Worm (Caenorhabditis elegans) whole organism, L2 larva: ENCODE data around the gene nhr-199.

Experiments used
- C34F6.9 ChIP-seq: fragments of 150-350 bp; optimal IDR thresholded peaks from 2 replicates; lab custom pipeline; 2014; ENCODE audit warnings: missing biosample characterization, missing genetic modification characterization
- F13H6.1 ChIP-seq: sonication (generic microtip); optimal IDR thresholded peaks from 2 replicates; lab custom pipeline; 2016; ENCODE audit warnings: missing genetic modification characterization, missing compliant biosample characterization
- ZK546.5 ChIP-seq: sonication (generic microtip); optimal IDR thresholded peaks from 2 replicates; lab custom pipeline; 2017; ENCODE audit warnings: missing biosample characterization, missing genetic modification characterization
- alr-1 ChIP-seq: fragments of 150-350 bp; optimal IDR thresholded peaks from 2 replicates; lab custom pipeline; 2014; ENCODE audit warnings: missing biosample characterization, missing genetic modification characterization
- aly-2 ChIP-seq: fragments of 150-350 bp; optimal IDR thresholded peaks from 2 replicates; lab custom pipeline; 2014; ENCODE audit warnings: missing biosample characterization, missing genetic modification characterization
- ama-1 ChIP-seq: fragments of 150-350 bp; optimal IDR thresholded peaks from 2 replicates; lab custom pipeline; 2018; ENCODE audit warnings: inconsistent platforms
- blmp-1 ChIP-seq: sonication (generic microtip); optimal IDR thresholded peaks from 2 replicates; lab custom pipeline; 2017; ENCODE audit warnings: missing genetic modification characterization, mild to moderate bottlenecking, missing compliant biosample characterization, antibody characterized with exemption, moderate library complexity; ENCODE audit not compliant: insufficient read depth
- crh-2 ChIP-seq: sonication (generic microtip); optimal IDR thresholded peaks from 2 replicates; lab custom pipeline; 2017; ENCODE audit warnings: missing biosample characterization, missing genetic modification characterization
- dmd-4 ChIP-seq: sonication (generic microtip); optimal IDR thresholded peaks from 2 replicates; lab custom pipeline; 2017; ENCODE audit warnings: missing biosample characterization, missing genetic modification characterization
- egl-27 ChIP-seq: sonication (generic microtip); optimal IDR thresholded peaks from 3 replicates; lab custom pipeline; 2017; ENCODE audit warnings: missing biosample characterization, missing genetic modification reagents, missing genetic modification characterization
- elt-1 ChIP-seq: fragments of 150-350 bp; optimal IDR thresholded peaks from 2 replicates; lab custom pipeline; 2014; ENCODE audit warnings: missing biosample characterization, missing genetic modification characterization
- gmeb-1 ChIP-seq: fragments of 150-350 bp; optimal IDR thresholded peaks from 2 replicates; lab custom pipeline; 2014; ENCODE audit warnings: missing biosample characterization, missing genetic modification characterization
- lin-13 ChIP-seq: fragments of 150-350 bp; optimal IDR thresholded peaks from 2 replicates; lab custom pipeline; 2014; ENCODE audit warnings: missing biosample characterization, missing genetic modification reagents, missing genetic modification characterization
- lsy-2 ChIP-seq, 2 experiments: fragments of 150-350 bp in 1 of 2; sonication (generic microtip) in 1 of 2; optimal IDR thresholded peaks; 2 replicates each; lab custom pipeline; 2014 to 2017; ENCODE audit warnings: missing biosample characterization in 2 of 2, missing genetic modification characterization in 2 of 2
- mbf-1 ChIP-seq: sonication (generic microtip); optimal IDR thresholded peaks from 2 replicates; lab custom pipeline; 2017; ENCODE audit warnings: missing biosample characterization, missing genetic modification characterization
- mdl-1 ChIP-seq, 2 experiments: fragments of 150-350 bp in 1 of 2; sonication (generic microtip) in 1 of 2; optimal IDR thresholded peaks; 2 replicates each; lab custom pipeline; 2017; ENCODE audit warnings: missing biosample characterization in 2 of 2, missing genetic modification characterization in 2 of 2
- nhr-10 ChIP-seq: sonication (generic microtip); optimal IDR thresholded peaks from 2 replicates; lab custom pipeline; 2017; ENCODE audit warnings: missing biosample characterization, missing genetic modification characterization
- nhr-11 ChIP-seq: fragments of 150-350 bp; optimal IDR thresholded peaks from 2 replicates; lab custom pipeline; 2014; ENCODE audit warnings: missing biosample characterization, missing genetic modification characterization
- nhr-21 ChIP-seq: fragments of 150-350 bp; optimal IDR thresholded peaks from 2 replicates; lab custom pipeline; 2014; ENCODE audit warnings: missing biosample characterization, missing genetic modification characterization
- nhr-23 ChIP-seq: fragments of 150-350 bp; optimal IDR thresholded peaks from 2 replicates; lab custom pipeline; 2014; ENCODE audit warnings: missing biosample characterization, missing genetic modification reagents, missing genetic modification characterization
- nhr-237 ChIP-seq: fragments of 150-350 bp; optimal IDR thresholded peaks from 2 replicates; lab custom pipeline; 2014; ENCODE audit warnings: missing biosample characterization, missing genetic modification characterization
- nhr-25 ChIP-seq: fragments of 150-350 bp; sonication (generic microtip); optimal IDR thresholded peaks from 3 replicates; lab custom pipeline; 2014; ENCODE audit warnings: missing biosample characterization, missing genetic modification characterization
- nhr-6 ChIP-seq: fragments of 150-350 bp; optimal IDR thresholded peaks from 2 replicates; lab custom pipeline; 2014; ENCODE audit warnings: missing biosample characterization, missing genetic modification characterization
- peb-1 ChIP-seq: fragments of 150-350 bp; optimal IDR thresholded peaks from 2 replicates; lab custom pipeline; 2014; ENCODE audit warnings: missing biosample characterization, missing genetic modification characterization
- skn-1 ChIP-seq: sonication (generic microtip); optimal IDR thresholded peaks from 2 replicates; lab custom pipeline; 2017; ENCODE audit warnings: missing biosample characterization, missing genetic modification characterization
- sma-3 ChIP-seq: sonication (generic microtip); optimal IDR thresholded peaks from 2 replicates; lab custom pipeline; 2016; ENCODE audit warnings: missing genetic modification reagents, missing genetic modification characterization, missing compliant biosample characterization
- sma-9 ChIP-seq, 2 experiments: fragments of 150-350 bp in 1 of 2; sonication (generic microtip) in 1 of 2; optimal IDR thresholded peaks; 2 replicates each; lab custom pipeline; 2014 to 2016; ENCODE audit warnings: missing genetic modification characterization in 2 of 2, mild to moderate bottlenecking in 1 of 2, missing biosample characterization in 1 of 2, missing compliant biosample characterization in 1 of 2, missing genetic modification reagents in 1 of 2, moderate library complexity in 1 of 2
- unc-39 ChIP-seq: fragments of 150-350 bp; optimal IDR thresholded peaks from 2 replicates; lab custom pipeline; 2014; ENCODE audit warnings: missing biosample characterization, missing genetic modification characterization
- unc-55 ChIP-seq: fragments of 150-350 bp; sonication (generic microtip); optimal IDR thresholded peaks from 3 replicates; lab custom pipeline; 2014; ENCODE audit warnings: missing biosample characterization, missing genetic modification reagents, missing genetic modification characterization
- unc-62 ChIP-seq: fragments of 150-350 bp; optimal IDR thresholded peaks from 2 replicates; lab custom pipeline; 2014; ENCODE audit warnings: missing biosample characterization, missing genetic modification reagents, missing genetic modification characterization
- ztf-1 ChIP-seq: fragments of 200-800 bp; sonication (Bioruptor generic); conservative IDR thresholded peaks from 2 replicates; pipeline ENCODE4 v1.3.6; 2022; ENCODE audit warnings: missing genetic modification characterization, missing compliant biosample characterization
- ztf-11 ChIP-seq: sonication (generic microtip); optimal IDR thresholded peaks from 2 replicates; lab custom pipeline; 2017; ENCODE audit warnings: missing biosample characterization, missing genetic modification characterization

The nhr-199 gene

ce11 chrV:15732209-15732608, 32.5 kb upstream of the nhr-199 start, which contains the start of gene str-38:
TSS of gene str-38 (minus strand) at chrV:15732309.
- TF ChIP-seq nhr-237 (tag; lab: Kevin White, UChicago) = no peak
- no peak for TF ChIP-seq unc-39 (tag; lab: Kevin White, UChicago)
- no peak for TF ChIP-seq nhr-11
- no peak for TF ChIP-seq ztf-11
- TF ChIP-seq lin-13 (GFP tag; lab: Kevin White, UChicago) = no peak
- TF ChIP-seq nhr-6 (tag; lab: Kevin White, UChicago) = no peak
- no peak for TF ChIP-seq unc-62 (GFP tag; lab: Kevin White, UChicago)
- no peak for TF ChIP-seq ZK546.5 (tag; lab: Kevin White, UChicago)
- TF ChIP-seq sma-9 (GFP tag; optimal IDR thresholded peaks at IDR 0.05; lab: Kevin White, UChicago) = no peak
- TF ChIP-seq sma-9 (tag; optimal IDR thresholded peaks at IDR 0.05; lab: Kevin White, UChicago) = no peak
- TF ChIP-seq ztf-1 (GFP tag; lab: Robert Waterston, UW) = no peak
- no peak for TF ChIP-seq sma-3 (GFP tag; lab: Kevin White, UChicago)
- no peak for TF ChIP-seq aly-2 (tag; lab: Kevin White, UChicago)
- TF ChIP-seq dmd-4 (tag; lab: Kevin White, UChicago) = no peak
- TF ChIP-seq ama-1 = no peak
- no peak for TF ChIP-seq egl-27 (tag; lab: Kevin White, UChicago)
- no peak for TF ChIP-seq mbf-1
- no peak for TF ChIP-seq nhr-21 (tag; lab: Kevin White, UChicago)
- TF ChIP-seq nhr-10 (tag; lab: Kevin White, UChicago) = no peak
- no peak for TF ChIP-seq alr-1 (tag; lab: Kevin White, UChicago)
- no peak for TF ChIP-seq lsy-2 (tag; optimal IDR thresholded peaks at IDR 0.05; lab: Kevin White, UChicago)
- TF ChIP-seq, all 48 proteins: peak for 0

- TF ChIP-seq elt-1 = no peak
- TF ChIP-seq unc-55 = no peak
- no peak for TF ChIP-seq blmp-1 (tag; lab: Kevin White, UChicago)
- TF ChIP-seq alr-1 (tag; lab: Kevin White, UChicago) = no peak
- TF ChIP-seq crh-2 = no peak
- TF ChIP-seq skn-1 (tag; lab: Kevin White, UChicago) = no peak
- TF ChIP-seq F13H6.1 (tag; lab: Kevin White, UChicago) = no peak
- no peak for TF ChIP-seq nhr-21 (tag; lab: Kevin White, UChicago)
- TF ChIP-seq nhr-11 = no peak
- no peak for TF ChIP-seq peb-1
- TF ChIP-seq unc-39 (tag; lab: Kevin White, UChicago) = no peak
- no peak for TF ChIP-seq nhr-237 (tag; lab: Kevin White, UChicago)
- TF ChIP-seq ztf-11 = no peak
- TF ChIP-seq ZK546.5 (tag; lab: Kevin White, UChicago) = no peak
These were observed 30.8 kb upstream of the nhr-199 start, which contains the start of gene Y6E2A.10 for ce11 chrV:15730459-15730858. TSS of gene Y6E2A.10 (minus strand) at chrV:15730559.

- TF ChIP-seq alr-1 (tag; lab: Kevin White, UChicago) (no peak), mdl-1 (tag; optimal IDR thresholded peaks at IDR 0.05; lab: Kevin White, UChicago) (no peak), gmeb-1 (tag; lab: Kevin White, UChicago) (no peak), unc-39 (tag; lab: Kevin White, UChicago) (no peak), unc-62 (GFP tag; lab: Kevin White, UChicago) (no peak), nhr-23 (tag; lab: Kevin White, UChicago) (no peak)
These were observed 26.9 kb upstream of the nhr-199 start, which contains the start of the genes irld-57 and sfxn-1.3 for ce11 chrV:15726610-15727009. TSS of gene irld-57 (minus strand) at chrV:15726710. TSS of gene sfxn-1.3 (plus strand) at chrV:15726841.

- TF ChIP-seq blmp-1 (tag; lab: Kevin White, UChicago) = no peak
- no peak for TF ChIP-seq crh-2
- TF ChIP-seq elt-1 = no peak
- no peak for TF ChIP-seq nhr-25 (tag; lab: Kevin White, UChicago)
- TF ChIP-seq C34F6.9 (tag; lab: Kevin White, UChicago) = no peak
These were observed 22.2 kb upstream of the nhr-199 start, which contains the start of gene srh-140 for ce11 chrV:15721888-15722287. TSS of gene srh-140 (plus strand) at chrV:15722188.

ce11 chrV:15721431-15721830, 21.7 kb upstream of the nhr-199 start:
- TF ChIP-seq nhr-21 (tag; lab: Kevin White, UChicago) = no peak
